Worm (Caenorhabditis elegans) whole organism, L3 larva: ENCODE data around the gene cyp-35A2.

Experiments
- ZK546.5 ChIP-seq: sonication (generic microtip); optimal IDR thresholded peaks from 2 replicates; lab custom pipeline; 2017; ENCODE audit warnings: missing biosample characterization, missing genetic modification characterization
- ama-1 ChIP-seq: fragments of 150-350 bp; optimal IDR thresholded peaks from 2 replicates; lab custom pipeline; 2018
- ceh-9 ChIP-seq: sonication (generic microtip); optimal IDR thresholded peaks from 2 replicates; lab custom pipeline; 2018; ENCODE audit warnings: missing biosample characterization, missing genetic modification characterization
- elt-1 ChIP-seq: fragments of 150-350 bp; optimal IDR thresholded peaks from 2 replicates; lab custom pipeline; 2014; ENCODE audit warnings: missing biosample characterization, missing genetic modification characterization
- elt-3 ChIP-seq, 3 experiments: fragments of 150-350 bp in 1 of 3; sonication (generic microtip) in 2 of 3; optimal IDR thresholded peaks; 2 replicates in 2 of 3; 4 replicates in 1 of 3; lab custom pipeline; 2014 to 2017; ENCODE audit warnings: missing biosample characterization in 3 of 3, missing genetic modification characterization in 3 of 3
- lin-39 ChIP-seq: fragments of 150-350 bp; optimal IDR thresholded peaks from 2 replicates; lab custom pipeline; 2018; ENCODE audit warnings: missing biosample characterization, missing genetic modification reagents, missing genetic modification characterization
- nhr-23 ChIP-seq: fragments of 150-350 bp; optimal IDR thresholded peaks from 2 replicates; lab custom pipeline; 2014; ENCODE audit warnings: missing biosample characterization, missing genetic modification reagents, missing genetic modification characterization
- zag-1 ChIP-seq: fragments of 150-350 bp; optimal IDR thresholded peaks from 2 replicates; lab custom pipeline; 2014; ENCODE audit warnings: missing biosample characterization, missing genetic modification characterization

ce11 chrV:7355464-7355863, 8.5 kb downstream of the cyp-35A2 start, which contains the start of gene tag-293:
- TF ChIP-seq lin-39 (tag; lab: Kevin White, UChicago) = no peak
- TF ChIP-seq ZK546.5 (tag; lab: Kevin White, UChicago) = no peak
- no peak for TF ChIP-seq elt-1 (tag; lab: Kevin White, UChicago)
- TF ChIP-seq ceh-9 (tag; lab: Kevin White, UChicago) = no peak
- no peak for TF ChIP-seq ama-1 (lab: Kevin White, UChicago)
- TF ChIP-seq zag-1 = no peak
- TF ChIP-seq nhr-23 (tag; lab: Kevin White, UChicago) = no peak
- TF ChIP-seq elt-3 (tag; optimal IDR thresholded peaks at IDR 0.05; lab: Kevin White, UChicago) = no peak
